Worm (Caenorhabditis elegans) whole organism, midembryonic: ENCODE results near the gene cdc-25.2.

ENCODE experiments used
- T22C8.4 ChIP-seq: fragments of 200-800 bp; sonication (Bioruptor generic); IDR thresholded peaks from 2 replicates; pipeline ENCODE4 v1.3.6; 2022; ENCODE audit warnings: missing genetic modification characterization, missing compliant biosample characterization
- tab-1 ChIP-seq: fragments of 200-800 bp; sonication (Bioruptor generic); IDR thresholded peaks from 2 replicates; pipeline ENCODE4 v1.3.6; 2022; ENCODE audit warnings: missing genetic modification characterization, missing compliant biosample characterization

- TF ChIP-seq T22C8.4 (GFP tag; lab: Robert Waterston, UW): no peak
- TF ChIP-seq tab-1: no peak
Observed at ce11 chrV:1607790-1608189, 40.9 kb downstream of the cdc-25.2 start, which contains the start of gene nhr-178.
